Fruit fly (Drosophila melanogaster) whole organism, wandering third instar larva: Measurements from ENCODE around the gene Mtr3.

Source experiments
- CG32264 ChIP-seq: fragments of 200-800 bp; sonication (Bioruptor generic); optimal IDR thresholded peaks from 2 replicates; lab custom pipeline; 2016; ENCODE audit warnings: missing biosample characterization, missing genetic modification characterization
- CG9705 ChIP-seq: fragments of 200-800 bp; sonication (Bioruptor generic); optimal IDR thresholded peaks from 2 replicates; lab custom pipeline; 2018; ENCODE audit warnings: missing biosample characterization, mild to moderate bottlenecking, missing genetic modification characterization
- CrebA ChIP-seq: fragments of 200-800 bp; sonication (Bioruptor generic); optimal IDR thresholded peaks from 2 replicates; lab custom pipeline; 2016; ENCODE audit warnings: missing biosample characterization, mild to moderate bottlenecking, missing genetic modification characterization, borderline replicate concordance
- Dfd ChIP-seq: fragments of >200 bp; optimal IDR thresholded peaks from 2 replicates; lab custom pipeline; 2017; ENCODE audit warnings: missing biosample characterization, missing genetic modification characterization
- Dif ChIP-seq: fragments of 200-275, 200-300 bp; sonication (Bioruptor generic); optimal IDR thresholded peaks from 2 replicates; lab custom pipeline; 2018; ENCODE audit warnings: missing biosample characterization, missing genetic modification characterization; ENCODE audit not compliant: partially characterized antibody
- GATAd ChIP-seq: sonication (Bioruptor generic); optimal IDR thresholded peaks from 2 replicates; lab custom pipeline; 2016; ENCODE audit warnings: missing biosample characterization, missing genetic modification characterization
- HLH106 ChIP-seq: fragments of 200-800 bp; optimal IDR thresholded peaks from 3 replicates; lab custom pipeline; 2019; ENCODE audit warnings: missing biosample characterization, mild to moderate bottlenecking, missing genetic modification characterization, moderate library complexity
- Hnf4 ChIP-seq: fragments of 200-800 bp; sonication (Bioruptor generic); optimal IDR thresholded peaks from 2 replicates; lab custom pipeline; 2016; ENCODE audit warnings: missing biosample characterization, mild to moderate bottlenecking, missing genetic modification characterization
- Hr78 ChIP-seq: fragments of >200 bp; optimal IDR thresholded peaks from 2 replicates; lab custom pipeline; 2017; ENCODE audit warnings: missing biosample characterization, missing genetic modification characterization
- Hr83 ChIP-seq: fragments of 200-300 bp; sonication (Bioruptor generic); optimal IDR thresholded peaks from 2 replicates; lab custom pipeline; 2016; ENCODE audit warnings: missing biosample characterization, mild to moderate bottlenecking, missing genetic modification characterization, moderate library complexity; ENCODE audit not compliant: poor library complexity, severe bottlenecking
- Mio ChIP-seq: sonication (Bioruptor generic); optimal IDR thresholded peaks from 2 replicates; lab custom pipeline; 2016; ENCODE audit warnings: missing biosample characterization, missing genetic modification characterization
- Myc ChIP-seq: fragments of >200 bp; optimal IDR thresholded peaks from 2 replicates; lab custom pipeline; 2017
- N ChIP-seq: fragments of >200 bp; optimal IDR thresholded peaks from 2 replicates; lab custom pipeline; 2018; ENCODE audit warnings: missing biosample characterization, missing external identifiers, missing genetic modification characterization
- OdsH ChIP-seq: fragments of 200-800 bp; sonication (Bioruptor generic); optimal IDR thresholded peaks from 2 replicates; lab custom pipeline; 2016; ENCODE audit warnings: missing biosample characterization, mild to moderate bottlenecking, missing genetic modification characterization
- Rel ChIP-seq, 2 experiments: fragments of 200-800 bp; sonication (Bioruptor generic) in 1 of 2; optimal IDR thresholded peaks; 2 replicates in 1 of 2; 3 replicates in 1 of 2; lab custom pipeline; 2016 to 2019; ENCODE audit warnings: mild to moderate bottlenecking in 2 of 2, missing biosample characterization in 2 of 2, missing genetic modification characterization in 2 of 2, moderate library complexity in 1 of 2
- Sp1 ChIP-seq: fragments of 200-800 bp; sonication (Bioruptor generic); optimal IDR thresholded peaks from 3 replicates; lab custom pipeline; 2019; ENCODE audit warnings: missing biosample characterization, mild to moderate bottlenecking, missing genetic modification characterization, moderate library complexity
- Vsx2 ChIP-seq: fragments of 200-300, 225-300 bp; sonication (Bioruptor generic); optimal IDR thresholded peaks from 2 replicates; lab custom pipeline; 2018; ENCODE audit warnings: missing biosample characterization, missing genetic modification characterization; ENCODE audit not compliant: partially characterized antibody
- br ChIP-seq: fragments of 200-800 bp; sonication (Bioruptor generic); optimal IDR thresholded peaks from 2 replicates; lab custom pipeline; 2016; ENCODE audit warnings: missing biosample characterization, missing genetic modification characterization
- brk ChIP-seq: fragments of 200-800 bp; sonication (Bioruptor generic); optimal IDR thresholded peaks from 2 replicates; lab custom pipeline; 2016; ENCODE audit warnings: missing biosample characterization, mild to moderate bottlenecking, missing genetic modification characterization
- dmrt93B ChIP-seq: fragments of 200-800 bp; sonication (Bioruptor generic); optimal IDR thresholded peaks from 2 replicates; lab custom pipeline; 2018; ENCODE audit warnings: missing biosample characterization, mild to moderate bottlenecking, missing genetic modification characterization
- dsf ChIP-seq: sonication (Bioruptor generic); optimal IDR thresholded peaks from 2 replicates; lab custom pipeline; 2016; ENCODE audit warnings: missing biosample characterization, missing genetic modification characterization, borderline replicate concordance
- ey ChIP-seq: fragments of 200-800 bp; sonication (Bioruptor generic); optimal IDR thresholded peaks from 2 replicates; lab custom pipeline; 2016; ENCODE audit warnings: missing biosample characterization, missing genetic modification characterization
- jim ChIP-seq: fragments of 175-275, 200-325 bp; sonication (Bioruptor generic); optimal IDR thresholded peaks from 2 replicates; lab custom pipeline; 2016; ENCODE audit warnings: missing biosample characterization, mild to moderate bottlenecking, missing genetic modification characterization
- psq ChIP-seq: fragments of 200-800 bp; sonication (Bioruptor generic); optimal IDR thresholded peaks from 3 replicates; lab custom pipeline; 2017; ENCODE audit warnings: missing biosample characterization, mild to moderate bottlenecking, missing genetic modification characterization, moderate library complexity
- rgr ChIP-seq: fragments of 200-800 bp; sonication (Bioruptor generic); optimal IDR thresholded peaks from 3 replicates; lab custom pipeline; 2016; ENCODE audit warnings: missing biosample characterization, mild to moderate bottlenecking, missing genetic modification characterization
- sage ChIP-seq: fragments of 200-800 bp; sonication (Bioruptor generic); optimal IDR thresholded peaks from 2 replicates; lab custom pipeline; 2016; ENCODE audit warnings: missing biosample characterization, mild to moderate bottlenecking, missing genetic modification characterization
- sv ChIP-seq: fragments of 200-800 bp; sonication (Bioruptor generic); optimal IDR thresholded peaks from 3 replicates; lab custom pipeline; 2016; ENCODE audit warnings: missing biosample characterization, missing genetic modification characterization
- woc ChIP-seq: sonication (Bioruptor generic); optimal IDR thresholded peaks from 2 replicates; lab custom pipeline; 2016; ENCODE audit warnings: missing biosample characterization, mild to moderate bottlenecking, missing genetic modification characterization

Mtr3 gene

dm6 chr3L:19919981-19920380 lies 6.5 kb upstream of the Mtr3 start:
- no peak for TF ChIP-seq dmrt93B (GFP tag; lab: Kevin White, UChicago)
- TF ChIP-seq CrebA: no peak
- no peak for TF ChIP-seq Sp1 (GFP tag; lab: Kevin White, UChicago)
- no peak for TF ChIP-seq ey (GFP tag; lab: Kevin White, UChicago)
- no peak for TF ChIP-seq woc (GFP tag; lab: Kevin White, UChicago)
- no peak for TF ChIP-seq psq
- no peak for TF ChIP-seq Vsx2 (GFP tag; lab: Kevin White, UChicago)
- TF ChIP-seq brk (GFP tag; lab: Kevin White, UChicago): no peak
- no peak for TF ChIP-seq Mio (GFP tag; lab: Kevin White, UChicago)
- no peak for TF ChIP-seq Myc (lab: Kevin White, UChicago)
- TF ChIP-seq rgr: no peak
- TF ChIP-seq N (GFP tag; lab: Kevin White, UChicago): no peak
- TF ChIP-seq Rel (GFP tag; optimal IDR thresholded peaks at IDR 0.05; lab: Kevin White, UChicago): no peak
- no peak for TF ChIP-seq Rel (tag; optimal IDR thresholded peaks at IDR 0.05; lab: Kevin White, UChicago)
- TF ChIP-seq Hnf4 (GFP tag; lab: Kevin White, UChicago): no peak
- TF ChIP-seq GATAd (GFP tag; lab: Kevin White, UChicago): no peak

dm6 chr3L:19914833-19915232 lies 1.3 kb upstream of the Mtr3 start, which contains the start of gene Rpn1:
Rpn1 (plus strand) TSS chr3L:19915051.
- TF ChIP-seq sv (GFP tag; lab: Kevin White, UChicago): no peak
- no peak for TF ChIP-seq Rel (GFP tag; optimal IDR thresholded peaks at IDR 0.05; lab: Kevin White, UChicago)
- TF ChIP-seq Rel (tag; optimal IDR thresholded peaks at IDR 0.05; lab: Kevin White, UChicago): peak; percentile 29
- TF ChIP-seq CG32264 (GFP tag; lab: Kevin White, UChicago): no peak
- TF ChIP-seq psq: no peak
- TF ChIP-seq Vsx2 (GFP tag; lab: Kevin White, UChicago): no peak
- peak; percentile 23 for TF ChIP-seq Hr83 (GFP tag; lab: Kevin White, UChicago)
- no peak for TF ChIP-seq OdsH
- TF ChIP-seq Sp1 (GFP tag; lab: Kevin White, UChicago): no peak
- no peak for TF ChIP-seq jim
- TF ChIP-seq Hnf4 (GFP tag; lab: Kevin White, UChicago): no peak

- no peak for TF ChIP-seq GATAd (GFP tag; lab: Kevin White, UChicago)
- TF ChIP-seq sage (GFP tag; lab: Kevin White, UChicago): no peak
- TF ChIP-seq sv (GFP tag; lab: Kevin White, UChicago): no peak
- no peak for TF ChIP-seq br (GFP tag; lab: Kevin White, UChicago)
- TF ChIP-seq dsf (GFP tag; lab: Kevin White, UChicago): no peak
- peak; percentile 42 for TF ChIP-seq Sp1 (GFP tag; lab: Kevin White, UChicago)
- no peak for TF ChIP-seq Rel (GFP tag; optimal IDR thresholded peaks at IDR 0.05; lab: Kevin White, UChicago)
- peak; percentile 58 for TF ChIP-seq Rel (tag; optimal IDR thresholded peaks at IDR 0.05; lab: Kevin White, UChicago)
- peak; percentile 53 for TF ChIP-seq Dif
- TF ChIP-seq Dfd (GFP tag; lab: Kevin White, UChicago): no peak
- TF ChIP-seq Mio (GFP tag; lab: Kevin White, UChicago): no peak
- no peak for TF ChIP-seq CG32264 (GFP tag; lab: Kevin White, UChicago)
- no peak for TF ChIP-seq HLH106 (tag; lab: Kevin White, UChicago)
- TF ChIP-seq CrebA: no peak
- TF ChIP-seq Hr78 (GFP tag; lab: Kevin White, UChicago): no peak
Measured at dm6 chr3L:19910054-19910414, 3.5 kb downstream of the Mtr3 start, which contains the start of the genes Mi-2 and Prp3. Mi-2 (minus strand) TSS chr3L:19910215. Prp3 (plus strand) TSS chr3L:19910300.

dm6 chr3L:19909234-19910053 lies 4.1 kb downstream of the Mtr3 start:
- TF ChIP-seq HLH106 (tag; lab: Kevin White, UChicago) (peak; percentile 34), rgr (peak; percentile 46), Sp1 (GFP tag; lab: Kevin White, UChicago) (peak; percentile 26), Dif (no peak), dsf (GFP tag; lab: Kevin White, UChicago) (no peak), N (GFP tag; lab: Kevin White, UChicago) (no peak), brk (GFP tag; lab: Kevin White, UChicago) (no peak), CG9705 (no peak), OdsH (no peak), psq (peak; percentile 96), Rel (GFP tag; optimal IDR thresholded peaks at IDR 0.05; lab: Kevin White, UChicago) (no peak), Rel (tag; optimal IDR thresholded peaks at IDR 0.05; lab: Kevin White, UChicago) (peak; percentile 38), Hr78 (GFP tag; lab: Kevin White, UChicago) (no peak), sage (GFP tag; lab: Kevin White, UChicago) (no peak)
